Worm (Caenorhabditis elegans) whole organism, L4 larva: ENCODE results near the gene C28A5.6.

Experiments
- D1046.2 ChIP-seq: fragments of 200-800 bp; sonication (Bioruptor generic); IDR thresholded peaks from 2 replicates; pipeline ENCODE4 v1.3.6; 2022; ENCODE audit warnings: missing genetic modification characterization, missing compliant biosample characterization
- F26F4.8 ChIP-seq: fragments of 200-800 bp; sonication (Bioruptor generic); conservative IDR thresholded peaks from 2 replicates; pipeline ENCODE4 v1.3.6; 2022; ENCODE audit warnings: missing genetic modification characterization, missing compliant biosample characterization
- F37D6.2 ChIP-seq: sonication (generic microtip); optimal IDR thresholded peaks from 2 replicates; lab custom pipeline; 2016; ENCODE audit warnings: mild to moderate bottlenecking, missing genetic modification characterization, missing compliant biosample characterization
- Y75B8A.6 ChIP-seq: fragments of 200-800 bp; sonication (Bioruptor generic); IDR thresholded peaks from 2 replicates; pipeline ENCODE4 v1.3.6; 2022; ENCODE audit warnings: missing genetic modification reagents, missing genetic modification characterization, missing compliant biosample characterization
- ZK337.2 ChIP-seq: fragments of 200-800 bp; sonication (Bioruptor generic); IDR thresholded peaks from 2 replicates; pipeline ENCODE4 v1.3.6; 2022; ENCODE audit warnings: missing genetic modification reagents, missing genetic modification characterization, missing compliant biosample characterization
- aha-1 ChIP-seq: fragments of 150-350 bp; peaks from one replicate; lab custom pipeline; 2014; ENCODE audit warnings: missing biosample characterization, missing genetic modification characterization
- ceh-20 ChIP-seq: fragments of 200-800 bp; sonication (Bioruptor generic); IDR thresholded peaks from 2 replicates; pipeline ENCODE4 v1.3.6; 2022; ENCODE audit warnings: missing genetic modification reagents, missing genetic modification characterization, missing compliant biosample characterization
- ceh-28 ChIP-seq: fragments of 150-350 bp; optimal IDR thresholded peaks from 2 replicates; lab custom pipeline; 2014; ENCODE audit warnings: missing biosample characterization, missing genetic modification reagents, missing genetic modification characterization
- ceh-62 ChIP-seq: sonication (generic microtip); optimal IDR thresholded peaks from 2 replicates; lab custom pipeline; 2017; ENCODE audit warnings: missing biosample characterization, missing genetic modification characterization
- daf-12 ChIP-seq: fragments of 150-350 bp; optimal IDR thresholded peaks from 2 replicates; lab custom pipeline; 2014; ENCODE audit warnings: missing biosample characterization, missing genetic modification reagents, missing genetic modification characterization
- dmd-8 ChIP-seq: fragments of 200-800 bp; sonication (Bioruptor generic); IDR thresholded peaks from 2 replicates; pipeline ENCODE4 v1.3.6; 2022; ENCODE audit warnings: missing genetic modification characterization, missing compliant biosample characterization
- dmd-9 ChIP-seq: fragments of 200-800 bp; sonication (Bioruptor generic); IDR thresholded peaks from 2 replicates; pipeline ENCODE4 v1.3.6; 2022; ENCODE audit warnings: missing genetic modification reagents, missing genetic modification characterization, missing compliant biosample characterization
- dpl-1 ChIP-seq: fragments of 150-350 bp; optimal IDR thresholded peaks from 2 replicates; lab custom pipeline; 2014; ENCODE audit warnings: missing biosample characterization, missing genetic modification reagents, missing genetic modification characterization
- duxl-1 ChIP-seq: sonication (generic microtip); optimal IDR thresholded peaks from 2 replicates; lab custom pipeline; 2016; ENCODE audit warnings: mild to moderate bottlenecking, missing genetic modification characterization, moderate library complexity, missing compliant biosample characterization; ENCODE audit not compliant: poor library complexity
- dve-1 ChIP-seq: sonication (generic microtip); optimal IDR thresholded peaks from 2 replicates; lab custom pipeline; 2017; ENCODE audit warnings: antibody characterized with exemption, mild to moderate bottlenecking, missing genetic modification characterization, missing compliant biosample characterization; ENCODE audit not compliant: insufficient read depth
- egl-43 ChIP-seq: fragments of 200-800 bp; sonication (Bioruptor generic); IDR thresholded peaks from 2 replicates; pipeline ENCODE4 v1.3.6; 2022; ENCODE audit warnings: missing genetic modification reagents, missing genetic modification characterization, missing compliant biosample characterization
- fkh-10 ChIP-seq: fragments of 150-350 bp; optimal IDR thresholded peaks from 2 replicates; lab custom pipeline; 2014; ENCODE audit warnings: missing biosample characterization, missing genetic modification reagents, missing genetic modification characterization
- fos-1 ChIP-seq: fragments of 150-350 bp; optimal IDR thresholded peaks from 2 replicates; lab custom pipeline; 2014; ENCODE audit warnings: missing biosample characterization, missing genetic modification characterization
- lsy-2 ChIP-seq, 2 experiments: fragments of 150-350 bp in 1 of 2; sonication (generic microtip) in 1 of 2; optimal IDR thresholded peaks; 2 replicates each; lab custom pipeline; 2014 to 2017; ENCODE audit warnings: missing biosample characterization in 2 of 2, missing genetic modification characterization in 2 of 2
- madf-5 ChIP-seq, 2 experiments: fragments of 200-800 bp; sonication (Bioruptor generic); IDR thresholded peaks; 2 replicates each; pipeline ENCODE4 v1.3.6; 2022; ENCODE audit warnings: missing compliant biosample characterization in 2 of 2, missing genetic modification characterization in 2 of 2
- mdt-29 ChIP-seq: fragments of 200-800 bp; sonication (Bioruptor generic); IDR thresholded peaks from 2 replicates; pipeline ENCODE4 v1.3.6; 2022; ENCODE audit warnings: missing genetic modification reagents, missing genetic modification characterization, missing compliant biosample characterization
- mep-1 ChIP-seq: fragments of 150-350 bp; sonication (generic microtip); optimal IDR thresholded peaks from 3 replicates; lab custom pipeline; 2014; ENCODE audit warnings: missing biosample characterization, missing genetic modification characterization
- mxl-2 ChIP-seq: fragments of 200-800 bp; sonication (Bioruptor generic); conservative IDR thresholded peaks from 2 replicates; pipeline ENCODE4 v1.3.6; 2022; ENCODE audit warnings: missing genetic modification reagents, missing genetic modification characterization, missing compliant biosample characterization
- mxl-3 ChIP-seq: fragments of 200-800 bp; sonication (Bioruptor generic); optimal IDR thresholded peaks from 2 replicates; lab custom pipeline; 2018; ENCODE audit warnings: mild to moderate bottlenecking, missing genetic modification characterization, missing compliant biosample characterization
- nhr-111 ChIP-seq: fragments of 200-800 bp; sonication (Bioruptor generic); optimal IDR thresholded peaks from 2 replicates; lab custom pipeline; 2018; ENCODE audit warnings: mild to moderate bottlenecking, missing genetic modification characterization, missing compliant biosample characterization
- nhr-28 ChIP-seq: fragments of 150-350 bp; optimal IDR thresholded peaks from 2 replicates; lab custom pipeline; 2014; ENCODE audit warnings: missing biosample characterization, missing genetic modification characterization
- nhr-42 ChIP-seq: fragments of 200-800 bp; sonication (Bioruptor generic); IDR thresholded peaks from 2 replicates; pipeline ENCODE4 v1.3.6; 2022; ENCODE audit warnings: missing genetic modification characterization, missing compliant biosample characterization
- nhr-48 ChIP-seq: sonication (generic microtip); optimal IDR thresholded peaks from 2 replicates; lab custom pipeline; 2016; ENCODE audit warnings: mild to moderate bottlenecking, missing genetic modification characterization, missing compliant biosample characterization
- nhr-77 ChIP-seq: fragments of 150-350 bp; optimal IDR thresholded peaks from 2 replicates; lab custom pipeline; 2014; ENCODE audit warnings: missing biosample characterization, missing genetic modification characterization
- pqm-1 ChIP-seq: sonication (generic microtip); optimal IDR thresholded peaks from 2 replicates; lab custom pipeline; 2017; ENCODE audit warnings: missing biosample characterization, missing genetic modification characterization
- rbr-2 ChIP-seq: sonication (generic microtip); optimal IDR thresholded peaks from 2 replicates; lab custom pipeline; 2016; ENCODE audit warnings: missing genotype, missing genetic modification characterization, missing compliant biosample characterization
- saeg-2 ChIP-seq: fragments of 200-800 bp; sonication (Bioruptor generic); IDR thresholded peaks from 2 replicates; pipeline ENCODE4 v1.3.6; 2022; ENCODE audit warnings: missing genetic modification reagents, missing genetic modification characterization, missing compliant biosample characterization
- skn-1 ChIP-seq: fragments of 150-350 bp; optimal IDR thresholded peaks from 2 replicates; lab custom pipeline; 2014; ENCODE audit warnings: missing biosample characterization, missing genetic modification characterization
- spr-1 ChIP-seq: sonication (generic microtip); optimal IDR thresholded peaks from 2 replicates; lab custom pipeline; 2016; ENCODE audit warnings: mild to moderate bottlenecking, missing genetic modification characterization, missing compliant biosample characterization
- unc-130 ChIP-seq: sonication (generic microtip); optimal IDR thresholded peaks from 2 replicates; lab custom pipeline; 2016; ENCODE audit warnings: missing genetic modification reagents, missing genetic modification characterization, missing compliant biosample characterization
- unc-62 ChIP-seq, 3 experiments: fragments of 150-350 bp in 1 of 3; sonication (generic microtip); optimal IDR thresholded peaks in 2 of 3; peaks in 1 of 3; 1 replicate in 1 of 3; 2 replicates in 2 of 3; lab custom pipeline; 2014 to 2017; ENCODE audit warnings: missing biosample characterization in 3 of 3, missing genetic modification characterization in 3 of 3, missing genetic modification reagents in 3 of 3, missing genotype in 1 of 3

The C28A5.6 gene

ce11 chrIII:4456579-4456978, 27.3 kb upstream of the C28A5.6 start:
- TF ChIP-seq aha-1 (tag; lab: Kevin White, UChicago) (peak; percentile 16), lsy-2 (tag; optimal IDR thresholded peaks at IDR 0.05; lab: Kevin White, UChicago) (peak in 1 of 2 experiments; percentile 57), F26F4.8 (GFP tag; lab: Robert Waterston, UW) (no peak), rbr-2 (tag; lab: Kevin White, UChicago) (peak; percentile 24), mep-1 (tag; lab: Kevin White, UChicago) (no peak)

ce11 chrIII:4454919-4455318, 25.6 kb upstream of the C28A5.6 start:
- TF ChIP-seq unc-62 (GFP tag; optimal IDR thresholded peaks at IDR 0.05 in 1 of 2; lab: Kevin White, UChicago), result peak in 1 of 2 experiments; percentile 13
- no peak for TF ChIP-seq unc-62 (tag; optimal IDR thresholded peaks at IDR 0.05; lab: Kevin White, UChicago)
- no peak for TF ChIP-seq F37D6.2 (tag; lab: Kevin White, UChicago)

- TF ChIP-seq unc-62 (GFP tag; optimal IDR thresholded peaks at IDR 0.05 in 1 of 2; lab: Kevin White, UChicago) (peak in 1 of 2 experiments; percentile 42), unc-62 (tag; optimal IDR thresholded peaks at IDR 0.05; lab: Kevin White, UChicago) (no peak), spr-1 (tag; lab: Kevin White, UChicago) (no peak)
- TF ChIP-seq, all 104 proteins: peak for 1
Measured at ce11 chrIII:4453768-4454167, 24.5 kb upstream of the C28A5.6 start.

- TF ChIP-seq madf-5 (GFP tag; IDR thresholded peaks at IDR 0.05; lab: Robert Waterston, UW) (0 out of 4 replicates have a peak, but pooled peaks of 1 of the 2 experiments have one; percentile 47), nhr-77 (tag; lab: Kevin White, UChicago) (no peak)
Measured at ce11 chrIII:4453301-4453700, 24.0 kb upstream of the C28A5.6 start.

- no peak for TF ChIP-seq pqm-1 (tag; lab: Kevin White, UChicago)
- TF ChIP-seq nhr-111 (GFP tag; lab: Kevin White, UChicago), result no peak
- TF ChIP-seq aha-1 (tag; lab: Kevin White, UChicago), result peak; percentile 61
- no peak for TF ChIP-seq skn-1 (tag; lab: Kevin White, UChicago)
- TF ChIP-seq dmd-9 (GFP tag; lab: Robert Waterston, UW), result no peak
- TF ChIP-seq Y75B8A.6, result no peak
Measured at ce11 chrIII:4452749-4453148, 23.4 kb upstream of the C28A5.6 start.

- no peak for TF ChIP-seq egl-43 (GFP tag; lab: Robert Waterston, UW)
- 0 out of 2 replicates have a peak, but pooled peaks have one; percentile 18 for TF ChIP-seq D1046.2 (GFP tag; lab: Robert Waterston, UW)
Measured at ce11 chrIII:4450773-4451423, 21.6 kb upstream of the C28A5.6 start.

- TF ChIP-seq dpl-1 (GFP tag; lab: Kevin White, UChicago) (no peak), Y75B8A.6 (peak; percentile 72; the same call in 1 of the 2 replicates), nhr-42 (GFP tag; lab: Robert Waterston, UW) (0 out of 2 replicates have a peak, but pooled peaks have one; percentile 28), unc-130 (no peak), ceh-62 (tag; lab: Kevin White, UChicago) (no peak), daf-12 (tag; lab: Kevin White, UChicago) (no peak), mdt-29 (GFP tag; lab: Robert Waterston, UW) (no peak), nhr-48 (no peak), dmd-8 (GFP tag; lab: Robert Waterston, UW) (peak; percentile 85), saeg-2 (GFP tag; lab: Robert Waterston, UW) (no peak), ceh-28 (tag; lab: Kevin White, UChicago) (no peak), dve-1 (tag; lab: Kevin White, UChicago) (peak; percentile 19), lsy-2 (tag; optimal IDR thresholded peaks at IDR 0.05; lab: Kevin White, UChicago) (no peak), fkh-10 (GFP tag; lab: Kevin White, UChicago) (no peak), ZK337.2 (peak; percentile 38; the same call in 1 of the 2 replicates), nhr-28 (tag; lab: Kevin White, UChicago) (no peak), duxl-1 (tag; lab: Kevin White, UChicago) (peak; percentile 4), nhr-111 (GFP tag; lab: Kevin White, UChicago) (no peak), nhr-77 (tag; lab: Kevin White, UChicago) (no peak), fos-1 (tag; lab: Kevin White, UChicago) (no peak), spr-1 (tag; lab: Kevin White, UChicago) (no peak), ceh-20 (0 out of 2 replicates have a peak, but pooled peaks have one; percentile 14), mxl-3 (no peak), mxl-2 (no peak)
Measured at ce11 chrIII:4449893-4450579, 20.7 kb upstream of the C28A5.6 start, which contains the start of gene ceh-43. ceh-43 (minus strand) TSS chrIII:4449943.
